Fruit fly (Drosophila melanogaster) whole organism, embryonic: ENCODE data around the gene trio.

Experiments
- CG12744 ChIP-seq: fragments of 200-800 bp; sonication (Bioruptor generic); optimal IDR thresholded peaks from 2 replicates; lab custom pipeline; 2016; ENCODE audit warnings: missing biosample characterization, missing genetic modification characterization
- CG2202 ChIP-seq: fragments of 200-800 bp; sonication (Bioruptor generic); optimal IDR thresholded peaks from 2 replicates; lab custom pipeline; 2018; ENCODE audit warnings: missing biosample characterization, mild to moderate bottlenecking, missing genetic modification characterization
- lilli ChIP-seq: fragments of 200-800 bp; sonication (Bioruptor generic); optimal IDR thresholded peaks from 3 replicates; lab custom pipeline; 2016; ENCODE audit warnings: missing biosample characterization, missing genetic modification characterization
- pros ChIP-seq: fragments of 200-800 bp; sonication (Bioruptor generic); optimal IDR thresholded peaks from 3 replicates; lab custom pipeline; 2019; ENCODE audit warnings: missing biosample characterization, mild to moderate bottlenecking, missing genetic modification characterization, moderate library complexity
- slp2 ChIP-seq: fragments of 200-800 bp; sonication (Bioruptor generic); optimal IDR thresholded peaks from 2 replicates; lab custom pipeline; 2016; ENCODE audit warnings: missing biosample characterization, missing genetic modification characterization

DNA sequence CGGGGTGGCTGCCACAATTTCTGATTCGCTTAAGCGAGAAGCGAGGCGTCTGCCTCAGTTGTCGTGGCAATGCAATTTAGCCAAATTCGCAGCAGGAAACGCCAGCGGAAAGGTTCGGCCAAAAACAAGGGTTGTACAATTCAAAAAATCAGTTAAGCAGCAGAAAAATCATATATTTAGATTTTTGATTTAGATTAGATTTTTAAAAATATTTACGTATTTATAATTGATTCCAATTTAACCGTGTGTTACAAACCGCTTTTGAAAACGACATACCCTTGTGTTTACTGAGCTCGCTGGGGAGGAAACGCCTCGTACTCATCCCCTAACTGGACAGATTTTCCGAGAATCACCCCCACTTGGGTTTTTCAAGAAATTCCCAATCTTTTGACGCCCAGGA, 8.9 kb upstream of the trio start:
- TF ChIP-seq lilli (GFP tag; lab: Kevin White, UChicago) (no peak), CG2202 (no peak), slp2 (GFP tag; lab: Kevin White, UChicago) (no peak), pros (GFP tag; lab: Kevin White, UChicago) (peak; percentile 52), CG12744 (GFP tag; lab: Kevin White, UChicago) (no peak)
